Fruit fly (Drosophila melanogaster): Measurements from ENCODE around the gene slp2.

Gene slp2

dm6 chr2L:3836440-3836890, at the start of gene slp2:
slp2 (plus strand) TSS chr2L:3836840.
- peak; percentile 35 for TF ChIP-seq CG8478 (optimal IDR thresholded peaks at IDR 0.05)
- no peak for TF ChIP-seq psq (optimal IDR thresholded peaks at IDR 0.05)

- TF ChIP-seq CG8478 (optimal IDR thresholded peaks at IDR 0.05): no peak
- TF ChIP-seq psq (optimal IDR thresholded peaks at IDR 0.05): no peak
- no peak for TF ChIP-seq usp (GFP tag; optimal IDR thresholded peaks at IDR 0.05)
- no peak for TF ChIP-seq pan (optimal IDR thresholded peaks at IDR 0.05)
- no peak for TF ChIP-seq Dll (optimal IDR thresholded peaks at IDR 0.05)
- TF ChIP-seq EcR (GFP tag; optimal IDR thresholded peaks at IDR 0.05): no peak
Measured at dm6 chr2L:3787028-3787427, 49.6 kb upstream of the slp2 start, which contains the start of gene bark. bark (plus strand) TSS chr2L:3787167.

dm6 chr2L:3788150-3788549, 48.5 kb upstream of the slp2 start:
- TF ChIP-seq pan (optimal IDR thresholded peaks at IDR 0.05): no peak
- TF ChIP-seq Dll (optimal IDR thresholded peaks at IDR 0.05): no peak
- no peak for TF ChIP-seq usp (GFP tag; optimal IDR thresholded peaks at IDR 0.05)
- TF ChIP-seq psq (optimal IDR thresholded peaks at IDR 0.05): no peak
- TF ChIP-seq CG8478 (optimal IDR thresholded peaks at IDR 0.05): no peak
- no peak for TF ChIP-seq EcR (GFP tag; optimal IDR thresholded peaks at IDR 0.05)

- TF ChIP-seq psq (optimal IDR thresholded peaks at IDR 0.05): no peak
- TF ChIP-seq Dll (optimal IDR thresholded peaks at IDR 0.05): no peak
- peak; percentile 1 for TF ChIP-seq CG8478 (optimal IDR thresholded peaks at IDR 0.05)
- TF ChIP-seq pan (optimal IDR thresholded peaks at IDR 0.05): no peak
- TF ChIP-seq usp (GFP tag; optimal IDR thresholded peaks at IDR 0.05): no peak
Measured at dm6 chr2L:3789290-3790067, 47.2 kb upstream of the slp2 start.

dm6 chr2L:3791629-3792028, 45.0 kb upstream of the slp2 start:
- TF ChIP-seq pan (optimal IDR thresholded peaks at IDR 0.05) (no peak), usp (GFP tag; optimal IDR thresholded peaks at IDR 0.05) (no peak), CG8478 (optimal IDR thresholded peaks at IDR 0.05) (no peak), psq (optimal IDR thresholded peaks at IDR 0.05) (no peak), EcR (GFP tag; optimal IDR thresholded peaks at IDR 0.05) (no peak), Dll (optimal IDR thresholded peaks at IDR 0.05) (no peak)

- TF ChIP-seq pan (optimal IDR thresholded peaks at IDR 0.05): no peak
- TF ChIP-seq Dll (optimal IDR thresholded peaks at IDR 0.05): no peak
- TF ChIP-seq psq (optimal IDR thresholded peaks at IDR 0.05): no peak
- no peak for TF ChIP-seq CG8478 (optimal IDR thresholded peaks at IDR 0.05)
- no peak for TF ChIP-seq EcR (GFP tag; optimal IDR thresholded peaks at IDR 0.05)
- no peak for TF ChIP-seq usp (GFP tag; optimal IDR thresholded peaks at IDR 0.05)
Measured at dm6 chr2L:3802818-3803456, 33.7 kb upstream of the slp2 start.

dm6 chr2L:3803466-3804143, 33.0 kb upstream of the slp2 start, which contains the start of gene Reph:
Reph (plus strand) TSS chr2L:3803545.
- TF ChIP-seq psq (optimal IDR thresholded peaks at IDR 0.05) (no peak), Dll (optimal IDR thresholded peaks at IDR 0.05) (no peak), pan (optimal IDR thresholded peaks at IDR 0.05) (no peak), CG8478 (optimal IDR thresholded peaks at IDR 0.05) (peak; percentile 73)

dm6 chr2L:3804641-3805273, 31.9 kb upstream of the slp2 start:
- TF ChIP-seq pan (optimal IDR thresholded peaks at IDR 0.05) (no peak), EcR (GFP tag; optimal IDR thresholded peaks at IDR 0.05) (no peak), Dll (optimal IDR thresholded peaks at IDR 0.05) (no peak), psq (optimal IDR thresholded peaks at IDR 0.05) (no peak), CG8478 (optimal IDR thresholded peaks at IDR 0.05) (no peak), usp (GFP tag; optimal IDR thresholded peaks at IDR 0.05) (no peak)

- TF ChIP-seq Dll (optimal IDR thresholded peaks at IDR 0.05) (no peak), psq (optimal IDR thresholded peaks at IDR 0.05) (no peak), CG8478 (optimal IDR thresholded peaks at IDR 0.05) (no peak), pan (optimal IDR thresholded peaks at IDR 0.05) (no peak), EcR (GFP tag; optimal IDR thresholded peaks at IDR 0.05) (no peak), usp (GFP tag; optimal IDR thresholded peaks at IDR 0.05) (no peak)
Measured at dm6 chr2L:3805274-3806196, 31.1 kb upstream of the slp2 start.

- TF ChIP-seq EcR (GFP tag; optimal IDR thresholded peaks at IDR 0.05) (no peak), pan (optimal IDR thresholded peaks at IDR 0.05) (no peak), Dll (optimal IDR thresholded peaks at IDR 0.05) (no peak), usp (GFP tag; optimal IDR thresholded peaks at IDR 0.05) (no peak), CG8478 (optimal IDR thresholded peaks at IDR 0.05) (no peak), psq (optimal IDR thresholded peaks at IDR 0.05) (no peak)
Measured at dm6 chr2L:3806197-3807030, 30.2 kb upstream of the slp2 start.
